Worm (Caenorhabditis elegans): ENCODE data around the gene pqe-1.

Gene pqe-1

ce11 chrIII:5277740-5278139, 33.3 kb upstream of the pqe-1 start, which contains the start of gene clk-1:
clk-1 (plus strand) TSS chrIII:5277894.
- TF ChIP-seq nhr-48 (tag; optimal IDR thresholded peaks at IDR 0.05) (no peak), F26F4.8 (GFP tag; conservative IDR thresholded peaks at IDR 0.05) (0 out of 2 replicates have a peak, but pooled peaks have one; percentile 56), lsy-2 (tag; optimal IDR thresholded peaks at IDR 0.05) (no peak), nhr-41 (GFP tag; IDR thresholded peaks at IDR 0.05) (no peak), snpc-1.2 (GFP tag; IDR thresholded peaks at IDR 0.05) (no peak), nhr-111 (GFP tag; optimal IDR thresholded peaks at IDR 0.05) (peak; percentile 31), unc-62 (GFP tag; optimal IDR thresholded peaks at IDR 0.05 in 1 of 2) (peak in 1 of 2 experiments; percentile 24), unc-62 (tag; optimal IDR thresholded peaks at IDR 0.05) (no peak), nhr-42 (GFP tag; IDR thresholded peaks at IDR 0.05) (peak; percentile 50; the same call in 1 of the 2 replicates), daf-19 (GFP tag; conservative IDR thresholded peaks at IDR 0.05) (no peak), nhr-102 (tag; optimal IDR thresholded peaks at IDR 0.05) (peak; percentile 13), Y48G9A.11 (GFP tag; IDR thresholded peaks at IDR 0.05) (0 out of 2 replicates have a peak, but pooled peaks have one; percentile 7), nhr-77 (tag; optimal IDR thresholded peaks at IDR 0.05) (no peak), lim-7 (GFP tag; IDR thresholded peaks at IDR 0.05) (no peak), daf-8 (GFP tag; IDR thresholded peaks at IDR 0.05) (no peak), lin-29 (GFP tag; IDR thresholded peaks at IDR 0.05) (no peak), D1046.2 (GFP tag; IDR thresholded peaks at IDR 0.05) (no peak), jun-1 (tag; optimal IDR thresholded peaks at IDR 0.05) (no peak), Y105C5A.15 (GFP tag; IDR thresholded peaks at IDR 0.05) (0 out of 2 replicates have a peak, but pooled peaks have one; percentile 12), ZK546.5 (tag; optimal IDR thresholded peaks at IDR 0.05) (no peak), ama-1 (optimal IDR thresholded peaks at IDR 0.05) (peak; percentile 50), mxl-3 (GFP tag; optimal IDR thresholded peaks at IDR 0.05) (no peak), daf-16 (GFP tag; optimal IDR thresholded peaks at IDR 0.05) (no peak), daf-16 (tag; optimal IDR thresholded peaks at IDR 0.05) (no peak), F37D6.2 (tag; optimal IDR thresholded peaks at IDR 0.05) (no peak), ZK337.2 (GFP tag; IDR thresholded peaks at IDR 0.05) (no peak), egl-27 (tag; optimal IDR thresholded peaks at IDR 0.05) (no peak)

ce11 chrIII:5280228-5280627, 30.8 kb upstream of the pqe-1 start:
- TF ChIP-seq tra-1 (GFP tag; IDR thresholded peaks at IDR 0.05): 0 out of 2 replicates have a peak, but pooled peaks have one; percentile 29
- peak; percentile 11 for TF ChIP-seq rbr-2 (tag; optimal IDR thresholded peaks at IDR 0.05)
- peak in 1 of 2 experiments; percentile 64 for TF ChIP-seq lsy-2 (tag; optimal IDR thresholded peaks at IDR 0.05)
- TF ChIP-seq ceh-20 (GFP tag; IDR thresholded peaks at IDR 0.05): no peak
- TF ChIP-seq mep-1 (tag; optimal IDR thresholded peaks at IDR 0.05): peak; percentile 12
- TF ChIP-seq attf-4 (tag; optimal IDR thresholded peaks at IDR 0.05): no peak
- TF ChIP-seq F37D6.2 (tag; optimal IDR thresholded peaks at IDR 0.05): no peak
- no peak for TF ChIP-seq ceh-82 (tag; optimal IDR thresholded peaks at IDR 0.05)
- no peak for TF ChIP-seq skn-1 (tag; optimal IDR thresholded peaks at IDR 0.05)
- TF ChIP-seq hmg-1.1 (GFP tag; IDR thresholded peaks at IDR 0.05): 0 out of 2 replicates have a peak, but pooled peaks have one; percentile 9
- TF ChIP-seq T20F7.1 (GFP tag; optimal IDR thresholded peaks at IDR 0.05): no peak
- TF ChIP-seq hlh-30 (tag; optimal IDR thresholded peaks at IDR 0.05; ENCODE audit: insufficient read depth): no peak

- 0 out of 2 replicates have a peak, but pooled peaks have one; percentile 26 for TF ChIP-seq egl-43 (GFP tag; IDR thresholded peaks at IDR 0.05)
- no peak for TF ChIP-seq dmd-8 (GFP tag; IDR thresholded peaks at IDR 0.05)
- TF ChIP-seq set-16 (GFP tag; IDR thresholded peaks at IDR 0.05): peak; percentile 75
Measured at ce11 chrIII:5285484-5285883, 25.6 kb upstream of the pqe-1 start.

Measured in whole organism, L4 larva.